Fruit fly (Drosophila melanogaster): ENCODE results near the gene CG31360.

dm6 chr3R:17686875-17687274 lies 2.0 kb downstream of the CG31360 start, which contains the start of gene CG31249:
- no peak for TF ChIP-seq psq (optimal IDR thresholded peaks at IDR 0.05)
- TF ChIP-seq usp (GFP tag; optimal IDR thresholded peaks at IDR 0.05) = no peak
- no peak for TF ChIP-seq CG8478 (optimal IDR thresholded peaks at IDR 0.05)
- TF ChIP-seq EcR (GFP tag; optimal IDR thresholded peaks at IDR 0.05) = no peak
- no peak for TF ChIP-seq Dll (optimal IDR thresholded peaks at IDR 0.05)

All from whole organism.